Worm (Caenorhabditis elegans): ENCODE results near the gene sap-49.

sap-49 gene

DNA sequence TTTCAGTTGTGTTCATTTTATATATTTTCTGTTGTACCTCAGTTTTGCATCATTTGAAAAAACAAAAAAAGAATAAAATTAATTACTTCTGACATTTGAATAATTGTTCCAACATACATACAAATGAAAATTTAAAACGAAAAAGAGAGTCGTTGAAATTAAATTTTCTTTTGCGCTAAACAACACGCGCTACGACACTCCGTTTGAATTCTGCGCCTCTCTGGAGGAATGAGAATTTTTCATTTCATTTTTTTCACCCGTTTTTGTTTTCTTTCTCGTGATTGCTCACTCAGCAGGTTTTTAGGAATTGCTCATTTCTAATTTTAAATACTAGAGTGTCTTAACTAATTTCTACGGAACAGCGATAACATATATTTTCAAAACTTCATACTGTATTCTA lies 6.1 kb upstream of the sap-49 start (continued):
- TF ChIP-seq pha-4 (tag; optimal IDR thresholded peaks at IDR 0.05) (peak; percentile 79), lin-39 (tag; optimal IDR thresholded peaks at IDR 0.05) (no peak), zag-1 (tag; optimal IDR thresholded peaks at IDR 0.05) (no peak), elt-3 (tag; optimal IDR thresholded peaks at IDR 0.05) (no peak), nhr-23 (tag; optimal IDR thresholded peaks at IDR 0.05) (peak; percentile 28), nhr-25 (tag; optimal IDR thresholded peaks at IDR 0.05) (no peak), jun-1 (tag; optimal IDR thresholded peaks at IDR 0.05) (no peak), mdl-1 (tag; optimal IDR thresholded peaks at IDR 0.05) (no peak), nfya-1 (tag; optimal IDR thresholded peaks at IDR 0.05; ENCODE audit: insufficient read depth) (peak; percentile 53)

DNA sequence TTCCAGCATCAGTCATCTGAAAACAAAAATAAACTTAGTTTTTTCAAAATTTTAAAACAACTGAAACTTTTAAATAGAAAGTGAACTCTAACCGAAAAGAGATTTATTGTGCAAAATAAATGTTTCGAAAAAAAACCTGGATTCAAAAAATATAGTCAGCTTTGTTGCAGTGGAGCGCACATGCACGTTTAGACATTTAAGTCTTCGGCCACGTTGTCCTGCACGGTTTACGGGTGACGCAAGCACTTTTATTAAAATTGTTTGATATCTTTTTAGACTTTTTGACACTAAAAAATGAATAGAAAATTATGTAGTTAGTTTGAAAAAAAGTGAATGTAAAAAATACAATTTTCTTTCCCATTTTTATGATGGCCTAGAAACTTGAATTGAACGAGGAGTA lies 3.8 kb upstream of the sap-49 start, which contains the start of the genes ubh-4 and algn-6:
Gene ubh-4 (minus strand): TSS at position 182 of the 400 bp plus-strand sequence.
Gene algn-6 (plus strand): TSS at position 387 of the 400 bp plus-strand sequence.
- TF ChIP-seq elt-2 (tag; optimal IDR thresholded peaks at IDR 0.05) (peak; percentile 34), lin-39 (tag; optimal IDR thresholded peaks at IDR 0.05) (no peak), pha-4 (tag; optimal IDR thresholded peaks at IDR 0.05) (peak; percentile 78), lin-15B (tag; optimal IDR thresholded peaks at IDR 0.05) (peak; percentile 89), ama-1 (optimal IDR thresholded peaks at IDR 0.05) (no peak), pqm-1 (tag; optimal IDR thresholded peaks at IDR 0.05) (peak; percentile 15), nhr-43 (tag; optimal IDR thresholded peaks at IDR 0.05; ENCODE audit: poor library complexity, severe bottlenecking) (peak; percentile 75), elt-3 (tag; optimal IDR thresholded peaks at IDR 0.05) (no peak), nfya-1 (tag; optimal IDR thresholded peaks at IDR 0.05; ENCODE audit: insufficient read depth) (peak; percentile 72), nhr-25 (tag; optimal IDR thresholded peaks at IDR 0.05) (peak; percentile 43), mdl-1 (tag; optimal IDR thresholded peaks at IDR 0.05) (no peak), snpc-4 (tag; optimal IDR thresholded peaks at IDR 0.05) (peak; percentile 75), nhr-23 (tag; optimal IDR thresholded peaks at IDR 0.05) (peak; percentile 50)

DNA sequence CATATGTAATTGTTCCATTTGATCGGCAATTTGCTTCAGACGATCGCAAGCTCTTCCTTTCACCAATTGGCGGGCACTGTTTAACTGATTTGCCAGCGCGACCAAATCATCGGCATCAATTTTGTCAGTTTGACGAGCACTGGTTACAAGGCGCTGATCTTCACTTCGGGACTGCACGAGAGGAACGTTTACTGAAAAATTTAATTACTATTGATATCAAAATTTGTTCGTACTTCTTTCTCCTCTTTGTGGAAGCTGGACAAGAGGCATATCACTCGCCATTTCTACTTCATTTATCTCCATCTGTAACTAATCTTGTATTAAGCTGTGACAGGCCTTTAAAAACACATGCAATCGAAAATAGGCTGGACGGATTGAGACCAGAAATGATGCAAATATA lies 2.3 kb upstream of the sap-49 start, which contains the start of gene C08B11.9:
Gene C08B11.9 (minus strand): TSS at position 307 of the 400 bp plus-strand sequence.
- TF ChIP-seq nhr-43 (tag; optimal IDR thresholded peaks at IDR 0.05; ENCODE audit: poor library complexity, severe bottlenecking) (no peak), lin-39 (tag; optimal IDR thresholded peaks at IDR 0.05) (no peak), ceh-16 (tag; optimal IDR thresholded peaks at IDR 0.05) (no peak), sea-2 (GFP tag; optimal IDR thresholded peaks at IDR 0.05) (no peak), tbx-2 (tag; optimal IDR thresholded peaks at IDR 0.05) (no peak), snpc-4 (tag; optimal IDR thresholded peaks at IDR 0.05) (no peak)

DNA sequence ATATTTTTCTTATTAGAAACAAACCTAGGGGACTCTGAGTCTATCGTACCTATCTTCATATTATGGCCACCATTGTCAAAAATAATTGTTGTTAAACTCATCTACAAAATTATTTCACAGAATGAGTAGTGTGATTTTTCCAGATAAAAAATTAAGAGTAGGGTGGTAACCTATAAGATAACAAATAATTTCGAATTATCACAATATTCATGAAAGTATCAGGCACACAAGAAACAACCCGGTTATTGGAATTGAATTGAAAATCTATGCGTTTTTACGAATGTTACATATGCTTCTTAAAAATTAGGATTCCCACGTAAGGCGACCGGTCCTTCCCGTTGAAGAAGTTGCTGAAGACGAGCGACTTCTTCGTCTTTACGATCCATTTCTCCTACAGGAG lies 1.7 kb upstream of the sap-49 start, which contains the start of gene arp-6:
Gene arp-6 (minus strand): TSS at position 101 of the 400 bp plus-strand sequence.
- TF ChIP-seq tbx-2 (tag; optimal IDR thresholded peaks at IDR 0.05) (no peak), lin-39 (tag; optimal IDR thresholded peaks at IDR 0.05) (no peak), pha-4 (tag; optimal IDR thresholded peaks at IDR 0.05) (no peak), fkh-10 (GFP tag; optimal IDR thresholded peaks at IDR 0.05) (no peak), mml-1 (tag; optimal IDR thresholded peaks at IDR 0.05) (no peak), eor-1 (tag; optimal IDR thresholded peaks at IDR 0.05) (no peak), R02D3.7 (tag; optimal IDR thresholded peaks at IDR 0.05) (no peak), unc-39 (tag; optimal IDR thresholded peaks at IDR 0.05) (no peak), elt-2 (tag; optimal IDR thresholded peaks at IDR 0.05) (no peak), nhr-12 (tag; optimal IDR thresholded peaks at IDR 0.05) (no peak), nhr-76 (tag; optimal IDR thresholded peaks at IDR 0.05) (no peak), nhr-11 (tag; optimal IDR thresholded peaks at IDR 0.05) (no peak), elt-3 (tag; optimal IDR thresholded peaks at IDR 0.05) (no peak), egl-27 (tag; optimal IDR thresholded peaks at IDR 0.05) (no peak), daf-12 (tag; optimal IDR thresholded peaks at IDR 0.05) (no peak), nhr-23 (tag; optimal IDR thresholded peaks at IDR 0.05) (no peak), ztf-11 (tag; optimal IDR thresholded peaks at IDR 0.05) (no peak), fkh-2 (tag; optimal IDR thresholded peaks at IDR 0.05) (no peak)

DNA sequence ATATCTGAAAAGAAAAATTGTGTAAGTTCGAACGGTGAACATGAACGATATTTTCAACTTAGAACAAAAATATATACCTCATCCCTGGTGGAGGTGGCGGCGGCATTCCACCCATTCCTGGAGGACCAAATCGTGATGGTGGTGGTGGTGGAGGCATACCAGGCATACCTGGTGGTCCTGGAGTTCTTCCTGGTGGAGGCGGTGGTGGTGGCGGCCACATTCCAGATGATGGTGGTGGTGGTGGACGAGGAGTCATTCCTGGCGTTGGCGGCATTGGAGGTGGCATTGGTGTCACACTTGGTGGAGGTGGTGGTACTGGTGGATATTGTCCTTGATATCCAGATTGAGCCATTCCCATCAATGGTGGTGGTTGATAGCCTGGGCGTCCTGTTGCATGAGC lies 950 bp downstream of the sap-49 start:
- TF ChIP-seq unc-62 (GFP tag; optimal IDR thresholded peaks at IDR 0.05): no peak
- TF ChIP-seq mdl-1 (tag; optimal IDR thresholded peaks at IDR 0.05): no peak
- no peak for TF ChIP-seq mml-1 (tag; optimal IDR thresholded peaks at IDR 0.05)
- TF ChIP-seq nhr-76 (tag; optimal IDR thresholded peaks at IDR 0.05): no peak
- no peak for TF ChIP-seq zag-1 (tag; optimal IDR thresholded peaks at IDR 0.05)
- no peak for TF ChIP-seq nhr-23 (tag; optimal IDR thresholded peaks at IDR 0.05)
- no peak for TF ChIP-seq ceh-82 (tag; optimal IDR thresholded peaks at IDR 0.05)
- no peak for TF ChIP-seq nhr-25 (tag; optimal IDR thresholded peaks at IDR 0.05)
- no peak for TF ChIP-seq nhr-11 (tag; optimal IDR thresholded peaks at IDR 0.05)
- no peak for TF ChIP-seq nhr-12 (tag; optimal IDR thresholded peaks at IDR 0.05)
- no peak for TF ChIP-seq ceh-9 (tag; optimal IDR thresholded peaks at IDR 0.05)
- TF ChIP-seq elt-1 (tag; optimal IDR thresholded peaks at IDR 0.05): no peak
- no peak for TF ChIP-seq lin-15B (tag; optimal IDR thresholded peaks at IDR 0.05)
- no peak for TF ChIP-seq egl-5 (tag; optimal IDR thresholded peaks at IDR 0.05)
- TF ChIP-seq ama-1 (optimal IDR thresholded peaks at IDR 0.05): no peak
- TF ChIP-seq nhr-67 (tag; optimal IDR thresholded peaks at IDR 0.05): no peak

Measured in whole organism, L3 larva.